Worm (Caenorhabditis elegans) whole organism, dauer: ENCODE results near the gene ddl-3.
"Not testable (repeated sequence)": the region's sequence is repeated elsewhere in the genome, so short reads cannot be mapped to it uniquely, and the experiment has no call there.

ENCODE experiments used
- unc-62 ChIP-seq: sonication (generic microtip); optimal IDR thresholded peaks from 2 replicates; lab custom pipeline; 2017; ENCODE audit warnings: missing biosample characterization, missing genetic modification reagents, missing genetic modification characterization

ddl-3 gene

DNA sequence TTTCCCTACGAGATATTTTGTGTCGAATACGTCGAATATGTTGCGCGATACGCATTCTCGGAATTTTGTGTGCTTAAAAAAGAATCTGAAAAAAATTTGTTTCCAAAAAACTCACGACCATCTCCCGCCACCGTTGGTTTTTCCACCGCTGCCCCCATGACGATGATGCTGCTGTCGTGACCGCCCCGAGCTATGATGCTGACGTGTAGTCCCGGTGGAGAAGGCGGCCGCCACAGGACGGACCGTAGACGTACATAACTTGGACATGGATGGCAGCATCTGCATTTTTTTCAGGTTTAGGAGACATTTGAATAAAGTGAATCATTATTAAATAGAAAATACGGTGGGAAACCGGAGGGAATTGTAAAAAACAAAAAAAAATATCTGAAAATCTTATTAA, at the start of gene ddl-3:
Gene ddl-3, minus strand, starts transcription at position 289 of the 400 bp plus-strand sequence.
- TF ChIP-seq unc-62 (GFP tag; lab: Kevin White, UChicago), result not testable (repeated sequence)

DNA sequence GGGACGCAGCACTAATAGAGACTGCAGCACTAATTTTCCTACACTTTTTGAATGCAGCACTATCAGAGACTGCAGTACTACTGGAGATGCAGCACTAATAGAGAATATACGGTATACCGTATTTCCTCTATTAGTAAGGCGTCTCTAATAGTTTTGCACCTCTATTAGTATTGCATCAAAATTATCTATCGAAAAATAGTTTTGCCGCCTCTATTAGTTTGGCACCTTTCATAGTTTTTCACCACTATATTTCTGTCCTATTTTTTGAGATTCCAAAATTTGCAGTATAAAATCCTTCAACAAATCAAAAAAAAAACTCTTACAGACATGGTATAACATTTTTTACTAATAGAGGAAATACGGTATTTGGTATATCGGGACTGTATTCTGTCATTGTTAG, 49.5 kb upstream of the ddl-3 start:
- TF ChIP-seq unc-62 (GFP tag; lab: Kevin White, UChicago), result no peak

DNA sequence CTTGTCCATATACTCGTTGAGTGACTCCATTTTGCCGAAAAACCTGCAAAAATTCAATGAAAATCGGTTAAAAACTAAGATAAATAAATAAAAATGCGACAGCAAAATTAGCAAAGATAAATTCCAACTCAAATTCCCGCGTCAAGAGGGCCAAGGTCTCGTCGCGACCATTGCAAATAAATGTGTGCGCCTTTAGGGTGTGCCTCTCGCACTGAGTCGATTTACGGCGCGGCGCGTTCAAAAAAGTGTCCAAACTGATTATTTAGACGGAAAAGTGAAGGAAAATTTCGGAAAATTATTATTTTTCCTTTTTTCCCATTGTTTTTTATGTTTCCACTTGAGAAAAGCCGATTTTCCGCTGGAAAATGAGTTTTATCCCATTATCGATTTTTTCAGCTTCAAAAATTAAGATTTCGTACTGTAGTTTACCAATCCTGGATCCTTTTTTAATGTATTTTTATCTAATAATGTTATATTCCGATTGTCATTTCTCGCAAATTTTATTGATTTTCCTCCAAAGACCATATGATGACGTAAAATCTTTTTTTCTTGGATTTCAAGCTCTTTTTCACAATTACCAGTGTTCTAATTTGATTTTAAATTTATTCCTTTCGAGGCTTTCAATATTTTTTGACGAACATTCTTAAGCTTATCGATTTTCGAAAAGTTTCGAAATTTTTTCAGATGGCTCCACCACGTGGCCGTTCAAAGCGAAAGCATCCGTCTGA, 45.9 kb upstream of the ddl-3 start, which contains the start of the genes kbp-3 and nurf-1:
Gene kbp-3, minus strand, starts transcription at position 43 of the 728 bp plus-strand sequence.
Gene nurf-1, plus strand, starts transcription at position 678 of the 728 bp plus-strand sequence.
- TF ChIP-seq unc-62 (GFP tag; lab: Kevin White, UChicago), result no peak

DNA sequence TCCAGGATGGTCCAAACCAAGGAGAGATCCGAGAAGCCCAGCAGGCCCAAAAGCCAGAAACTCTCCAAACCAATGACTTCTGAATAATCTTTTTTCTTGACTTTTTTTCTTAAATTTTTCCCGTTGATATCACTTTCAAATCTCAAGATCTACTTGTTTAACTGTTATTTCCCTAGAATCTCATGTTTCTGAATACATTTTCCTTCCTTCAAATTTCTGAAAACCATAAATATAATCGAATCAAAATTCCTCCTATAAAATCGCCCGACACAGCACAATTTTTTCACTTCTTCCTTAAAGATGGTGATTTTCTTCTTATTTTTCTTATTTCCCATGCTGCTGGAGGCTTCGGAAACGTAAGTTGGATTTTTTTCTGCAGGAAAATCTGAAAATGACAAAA, 44.0 kb upstream of the ddl-3 start, which contains the start of gene F26H11.8:
Gene F26H11.8, plus strand, starts transcription at position 301 of the 400 bp plus-strand sequence.
- TF ChIP-seq unc-62 (GFP tag; lab: Kevin White, UChicago), result no peak

DNA sequence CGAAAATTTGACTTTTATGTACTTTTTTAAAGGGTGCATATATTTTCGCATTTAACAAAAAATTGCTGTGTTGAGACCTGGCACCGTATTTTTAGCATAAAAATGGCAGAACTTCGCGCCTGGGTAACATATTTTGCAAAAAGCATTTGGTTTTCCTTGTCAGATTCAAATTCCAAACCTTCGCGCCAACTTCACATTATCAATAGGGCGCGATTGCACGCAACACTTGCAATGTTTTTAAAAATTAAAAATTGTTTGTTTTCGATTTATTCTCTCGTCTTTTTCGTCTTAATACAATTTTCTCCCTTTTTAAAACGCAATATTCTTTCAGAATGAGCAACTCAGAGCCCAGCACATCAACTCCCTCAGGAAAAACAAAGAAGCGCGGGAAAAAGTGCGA, 39.4 kb upstream of the ddl-3 start, which contains the start of gene mes-2:
Gene mes-2, plus strand, starts transcription at position 330 of the 400 bp plus-strand sequence.
- no peak for TF ChIP-seq unc-62 (GFP tag; lab: Kevin White, UChicago)

DNA sequence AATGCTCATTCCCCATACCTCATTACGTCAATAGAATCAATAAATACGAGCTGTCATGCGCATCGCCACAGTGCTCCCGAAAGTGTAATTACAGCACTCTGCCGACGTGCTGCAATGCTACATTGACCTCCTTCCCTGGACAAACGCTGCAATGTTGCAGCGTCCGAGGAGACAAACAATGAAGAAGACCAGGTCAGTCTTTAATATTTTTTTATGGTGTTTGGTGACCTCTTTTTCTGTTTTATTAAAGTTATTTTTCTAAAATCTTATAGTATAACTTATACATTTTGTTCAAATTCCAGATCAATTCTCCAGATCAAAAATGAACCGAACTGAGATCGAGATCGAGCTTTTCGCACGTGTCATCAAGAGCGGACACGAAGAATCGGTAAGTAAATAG, 37.2 kb upstream of the ddl-3 start, which contains the start of gene sdz-26:
Gene sdz-26, plus strand, starts transcription at position 301 of the 400 bp plus-strand sequence.
- no peak for TF ChIP-seq unc-62 (GFP tag; lab: Kevin White, UChicago)

DNA sequence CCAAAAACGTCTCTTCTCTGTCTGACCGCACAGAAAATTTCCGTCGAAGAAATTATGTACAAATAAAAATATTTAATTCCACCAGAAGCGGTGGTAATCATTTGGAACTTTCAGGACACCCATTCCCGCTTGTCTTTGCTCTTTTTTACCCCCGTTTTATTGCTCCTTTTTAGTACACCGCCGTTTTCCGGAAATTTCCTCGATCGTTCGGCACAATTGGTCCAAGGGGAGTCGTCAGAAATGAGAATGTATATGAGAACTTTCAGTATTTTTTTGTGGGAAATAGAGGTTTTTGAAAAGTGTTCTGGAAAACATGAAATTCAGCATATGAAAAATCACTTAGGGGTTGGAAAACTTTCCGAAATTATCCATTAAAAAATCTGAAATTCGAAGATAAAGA, 36.5 kb upstream of the ddl-3 start:
- no peak for TF ChIP-seq unc-62 (GFP tag; lab: Kevin White, UChicago)

DNA sequence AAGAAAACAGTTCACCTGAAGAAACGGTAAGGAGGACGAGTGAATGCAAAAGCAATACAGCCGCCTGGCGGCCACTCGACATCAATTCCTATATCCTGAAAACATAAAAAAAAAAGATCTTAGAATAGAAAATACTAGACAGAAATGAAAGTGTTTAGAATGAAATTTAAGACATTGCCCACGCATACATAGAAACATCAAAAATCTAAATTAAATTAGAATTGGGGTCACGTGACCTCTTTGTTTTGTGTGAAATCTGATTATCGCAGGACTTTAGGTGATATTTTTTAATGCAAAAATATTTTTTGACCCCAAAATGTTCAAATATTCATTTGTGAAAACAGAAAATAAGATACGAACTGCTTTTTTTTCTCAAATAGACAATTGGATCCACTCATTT, 33.5 kb upstream of the ddl-3 start, which contains the start of gene acr-20:
Gene acr-20, minus strand, starts transcription at position 101 of the 400 bp plus-strand sequence.
- TF ChIP-seq unc-62 (GFP tag; lab: Kevin White, UChicago), result no peak

DNA sequence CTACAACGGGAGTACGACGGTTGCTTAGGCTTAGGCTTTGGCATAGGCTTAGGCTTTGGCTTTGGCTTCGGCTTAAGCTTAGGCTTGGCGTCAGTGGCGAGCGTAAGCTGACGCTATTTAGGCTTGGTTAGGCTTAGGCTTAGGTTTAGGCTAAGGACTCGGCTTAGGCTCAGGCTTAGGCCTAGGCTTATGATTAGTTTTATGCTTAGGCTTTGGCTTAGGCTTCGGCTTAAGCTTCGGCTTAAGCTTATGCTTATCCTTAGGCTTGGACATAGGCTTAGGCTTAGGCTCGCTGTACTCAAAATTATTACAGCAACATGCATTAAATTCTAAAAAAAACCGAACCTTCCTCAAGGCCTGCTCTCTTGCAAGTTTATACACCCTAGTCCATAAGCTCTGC, 30.3 kb upstream of the ddl-3 start:
- no peak for TF ChIP-seq unc-62 (GFP tag; lab: Kevin White, UChicago)

DNA sequence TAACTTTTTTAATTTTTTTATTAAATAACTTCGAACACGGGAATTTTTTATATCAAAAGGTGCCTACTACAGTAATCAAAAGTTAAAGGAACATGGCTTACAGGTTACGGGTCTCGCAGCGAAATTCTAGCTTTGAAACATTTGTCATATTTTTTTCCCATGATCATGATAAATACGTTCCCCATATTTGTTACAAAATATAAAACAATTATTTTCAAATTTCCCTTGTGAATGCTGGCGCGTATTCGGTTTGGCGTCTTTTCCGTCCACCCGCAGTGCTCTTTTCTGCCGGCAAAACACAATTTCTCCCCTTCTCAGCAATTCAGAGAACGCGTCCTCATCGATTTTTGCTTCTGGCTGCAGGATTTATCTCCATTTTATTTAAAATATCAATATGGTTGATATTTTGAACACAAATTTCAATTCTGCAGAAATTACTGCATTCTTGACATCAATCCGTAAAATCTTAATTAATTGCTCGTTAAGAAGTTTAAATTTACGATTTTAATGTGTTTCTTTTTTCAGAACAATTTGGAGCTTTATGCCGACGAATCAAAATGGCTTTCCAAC, 21.0 kb upstream of the ddl-3 start, which contains the start of gene imb-2:
Gene imb-2, plus strand, starts transcription at position 520 of the 570 bp plus-strand sequence.
- TF ChIP-seq unc-62 (GFP tag; lab: Kevin White, UChicago), result no peak

DNA sequence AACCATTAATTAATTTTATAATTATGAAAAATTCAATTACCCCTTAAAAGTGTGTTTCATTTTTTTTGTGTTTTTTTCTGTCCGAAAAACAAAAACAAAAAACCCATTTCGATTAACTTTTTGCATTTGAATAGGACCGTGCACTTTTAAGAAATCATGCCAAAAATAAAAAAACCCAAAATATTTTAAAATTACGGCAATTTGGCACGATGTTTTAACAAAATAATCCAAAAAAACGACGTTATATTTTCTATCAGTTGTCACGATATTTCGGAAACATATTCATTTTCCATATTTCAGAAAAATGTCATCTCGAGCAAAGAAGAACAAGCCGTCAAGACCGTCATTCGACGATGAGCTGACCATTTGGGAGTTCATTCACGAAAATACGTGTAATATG, 17.5 kb upstream of the ddl-3 start, which contains the start of gene tebp-1:
Gene tebp-1, plus strand, starts transcription at position 301 of the 400 bp plus-strand sequence.
- TF ChIP-seq unc-62 (GFP tag; lab: Kevin White, UChicago), result no peak

DNA sequence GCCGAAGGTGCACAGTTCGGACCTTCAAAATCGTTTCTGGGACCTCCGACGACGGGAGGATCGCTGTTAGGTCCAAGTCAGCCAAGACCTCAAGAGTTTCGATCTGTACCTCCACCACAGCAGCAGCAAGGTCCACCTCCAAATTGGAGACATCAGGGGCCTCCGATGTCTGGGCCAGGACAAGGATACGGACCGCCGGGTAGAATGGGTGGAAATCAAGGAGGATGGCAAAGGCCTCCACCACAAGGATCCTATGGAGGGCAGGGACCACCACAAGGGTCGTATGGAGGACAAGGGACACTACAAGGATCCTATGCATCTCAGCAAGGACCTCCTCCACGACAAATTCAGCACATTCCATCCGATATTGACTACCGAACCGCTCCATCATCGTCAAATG, 16.4 kb upstream of the ddl-3 start:
- no peak for TF ChIP-seq unc-62 (GFP tag; lab: Kevin White, UChicago)

DNA sequence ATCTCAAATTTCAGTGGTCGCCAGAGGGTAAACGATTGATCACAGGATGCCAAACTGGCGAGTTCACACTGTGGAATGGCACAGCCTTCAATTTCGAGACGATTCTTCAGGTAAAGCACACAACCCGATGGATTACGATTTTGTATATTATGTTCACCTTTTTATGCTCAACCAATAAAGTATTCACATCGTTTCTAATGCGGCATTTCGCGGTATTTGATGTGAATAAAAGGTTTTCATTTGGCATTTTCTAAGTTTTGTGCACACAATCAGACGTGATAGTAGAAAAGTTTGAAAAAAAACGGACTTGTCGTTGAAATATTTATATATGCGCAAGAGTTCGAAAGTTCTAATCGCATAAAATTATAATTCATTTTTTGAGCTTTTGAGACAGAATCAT, 14.8 kb upstream of the ddl-3 start:
- no peak for TF ChIP-seq unc-62 (GFP tag; lab: Kevin White, UChicago)

DNA sequence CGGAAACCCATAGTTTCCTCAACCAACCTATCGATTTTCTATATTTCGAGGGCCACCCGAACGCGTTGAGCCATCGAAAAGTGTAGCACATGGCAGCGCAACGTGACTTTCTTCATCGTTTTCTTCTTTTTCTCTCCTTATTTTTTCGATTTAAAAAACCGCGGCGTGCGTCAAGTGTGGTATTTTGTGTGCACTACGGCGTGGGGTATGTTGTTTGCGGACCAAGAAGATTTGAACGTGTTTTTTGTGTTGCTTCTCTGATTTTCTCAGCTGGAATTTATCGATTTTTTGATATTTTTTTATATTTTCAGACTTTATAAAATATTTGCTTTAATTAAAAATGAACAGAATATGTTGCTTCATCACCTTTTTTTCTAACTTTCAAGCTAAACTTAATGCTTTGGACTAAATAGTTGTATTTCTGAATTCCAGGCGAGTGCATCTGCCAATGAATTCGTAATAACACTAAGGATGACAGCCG, 13.7 kb upstream of the ddl-3 start, which contains the start of the genes agl-1 and pfs-2:
Gene agl-1, minus strand, starts transcription at position 178 of the 481 bp plus-strand sequence.
Gene pfs-2, plus strand, starts transcription at position 431 of the 481 bp plus-strand sequence.
- no peak for TF ChIP-seq unc-62 (GFP tag; lab: Kevin White, UChicago)

DNA sequence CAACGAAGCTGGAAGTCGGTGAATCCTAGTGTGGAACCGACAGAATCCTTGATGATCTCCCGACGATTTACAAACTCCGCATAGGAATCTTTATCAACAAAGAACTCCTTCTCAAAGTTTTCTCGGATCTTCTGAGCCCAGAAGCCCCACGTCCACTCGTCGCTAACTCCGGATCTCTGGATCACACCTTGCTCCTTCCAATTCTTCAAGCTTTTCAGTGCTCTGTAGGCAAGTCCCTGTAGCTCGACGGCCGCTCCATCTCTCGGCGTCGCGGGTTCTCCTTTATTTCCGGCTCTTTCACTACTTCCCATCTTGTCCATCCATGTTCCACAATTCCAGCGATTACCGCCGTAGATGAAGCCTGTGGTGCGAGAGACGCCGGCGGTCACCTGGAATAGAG, 7.1 kb upstream of the ddl-3 start:
- TF ChIP-seq unc-62 (GFP tag; lab: Kevin White, UChicago), result no peak

DNA sequence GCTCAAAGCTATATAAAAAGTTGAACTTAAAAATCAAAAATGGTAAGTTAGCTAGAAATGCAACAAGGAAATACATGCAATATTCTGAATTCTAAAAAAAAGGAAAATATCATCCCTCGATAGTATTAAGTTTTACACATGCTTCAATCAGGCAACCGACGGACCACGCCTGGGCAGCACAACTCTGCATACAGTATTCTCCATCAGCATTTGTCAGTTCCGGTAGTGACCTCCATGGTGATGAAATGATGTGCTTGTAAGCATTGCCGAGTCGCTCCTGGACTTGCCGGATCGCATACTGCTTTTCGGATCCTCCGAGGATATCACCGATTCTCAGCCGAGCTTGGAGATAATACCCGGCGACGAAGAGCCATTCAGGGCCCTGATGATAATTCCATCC, 6.5 kb upstream of the ddl-3 start:
- TF ChIP-seq unc-62 (GFP tag; lab: Kevin White, UChicago), result no peak
